Fruit fly (Drosophila melanogaster): ENCODE measurements around the gene dpr16.

The dpr16 gene

dm6 chr3R:5112814-5113486, 37.8 kb upstream of the dpr16 start (continued):
- TF ChIP-seq trh (GFP tag; optimal IDR thresholded peaks at IDR 0.05) (peak; percentile 94), ac (GFP tag; optimal IDR thresholded peaks at IDR 0.05) (peak; percentile 98), sna (GFP tag; IDR thresholded peaks at IDR 0.05; ENCODE audit: partially characterized antibody) (no peak), dmrt99B (tag; optimal IDR thresholded peaks at IDR 0.05) (peak; percentile 98), Doc2 (GFP tag; IDR thresholded peaks at IDR 0.05) (no peak), CG6689 (GFP tag; IDR thresholded peaks at IDR 0.05) (peak; percentile 97), ERR (GFP tag; optimal IDR thresholded peaks at IDR 0.05) (peak; percentile 86), CG7745 (tag; optimal IDR thresholded peaks at IDR 0.05) (peak; percentile 94), bab2 (GFP tag; optimal IDR thresholded peaks at IDR 0.05) (peak; percentile 98), Stat92E (GFP tag; optimal IDR thresholded peaks at IDR 0.05) (peak in 1 of 3 experiments; percentile 98), hbn (GFP tag; IDR thresholded peaks at IDR 0.05; ENCODE audit: partially characterized antibody) (no peak), trem (tag; optimal IDR thresholded peaks at IDR 0.05) (peak; percentile 97), ham (GFP tag; IDR thresholded peaks at IDR 0.05) (no peak), CG30431 (GFP tag; optimal IDR thresholded peaks at IDR 0.05) (peak; percentile 99), CG34376 (GFP tag; optimal IDR thresholded peaks at IDR 0.05) (no peak), CG8388 (GFP tag; optimal IDR thresholded peaks at IDR 0.05) (peak; percentile 98), jigr1 (GFP tag; IDR thresholded peaks at IDR 0.05) (peak; percentile 90), CG2120 (GFP tag; optimal IDR thresholded peaks at IDR 0.05) (peak; percentile 3), Six4 (GFP tag; optimal IDR thresholded peaks at IDR 0.05) (peak; percentile 99), klu (GFP tag; IDR thresholded peaks at IDR 0.05) (peak; percentile 74), GATAe (GFP tag; conservative IDR thresholded peaks at IDR 0.05) (no peak; the same call in 1 of the 2 replicates), yki (optimal IDR thresholded peaks at IDR 0.05) (no peak), hb (GFP tag; IDR thresholded peaks at IDR 0.05; ENCODE audit: partially characterized antibody) (no peak), ab (GFP tag; optimal IDR thresholded peaks at IDR 0.05) (peak; percentile 81), CG17802 (tag; optimal IDR thresholded peaks at IDR 0.05) (peak; percentile 92), crol (GFP tag; IDR thresholded peaks at IDR 0.05) (peak; percentile 72), Gsc (GFP tag; IDR thresholded peaks at IDR 0.05) (peak; percentile 93), HLH4C (GFP tag; IDR thresholded peaks at IDR 0.05; ENCODE audit: partially characterized antibody) (no peak), CG9876 (GFP tag; optimal IDR thresholded peaks at IDR 0.05) (peak; percentile 94), CG3995 (GFP tag; optimal IDR thresholded peaks at IDR 0.05) (no peak), tio (GFP tag; optimal IDR thresholded peaks at IDR 0.05) (peak; percentile 94), tna (GFP tag; IDR thresholded peaks at IDR 0.05; ENCODE audit: partially characterized antibody) (no peak), jumu (GFP tag; optimal IDR thresholded peaks at IDR 0.05) (peak; percentile 97), Dll (GFP tag; IDR thresholded peaks at IDR 0.05; ENCODE audit: partially characterized antibody) (no peak), seq (GFP tag; IDR thresholded peaks at IDR 0.05) (peak; percentile 81), CG1024 (GFP tag; IDR thresholded peaks at IDR 0.05) (peak; percentile 94), Gug (GFP tag; IDR thresholded peaks at IDR 0.05) (peak; percentile 92), Hr78 (GFP tag; optimal IDR thresholded peaks at IDR 0.05) (peak in 1 of 2 experiments; percentile 93), CG3838 (GFP tag; optimal IDR thresholded peaks at IDR 0.05) (peak; percentile 88), Oaz (GFP tag; IDR thresholded peaks at IDR 0.05) (peak; percentile 53; the same call in 1 of the 2 replicates), HLH54F (GFP tag; optimal IDR thresholded peaks at IDR 0.05) (peak; percentile 89), da (GFP tag; optimal IDR thresholded peaks at IDR 0.05) (peak; percentile 96), stwl (tag; optimal IDR thresholded peaks at IDR 0.05) (peak; percentile 93), Mes4 (GFP tag; optimal IDR thresholded peaks at IDR 0.05) (peak; percentile 98), slou (GFP tag; optimal IDR thresholded peaks at IDR 0.05) (no peak), Usf (GFP tag; optimal IDR thresholded peaks at IDR 0.05) (peak; percentile 94), CG8765 (GFP tag; IDR thresholded peaks at IDR 0.05) (peak; percentile 97), CG15269 (tag; optimal IDR thresholded peaks at IDR 0.05) (peak; percentile 84), Hand (GFP tag; optimal IDR thresholded peaks at IDR 0.05) (peak; percentile 52), D19B (GFP tag; optimal IDR thresholded peaks at IDR 0.05) (peak; percentile 17)

Measured in whole organism, embryonic.